Worm (Caenorhabditis elegans): ENCODE data around the gene pxl-1.

Gene pxl-1

DNA sequence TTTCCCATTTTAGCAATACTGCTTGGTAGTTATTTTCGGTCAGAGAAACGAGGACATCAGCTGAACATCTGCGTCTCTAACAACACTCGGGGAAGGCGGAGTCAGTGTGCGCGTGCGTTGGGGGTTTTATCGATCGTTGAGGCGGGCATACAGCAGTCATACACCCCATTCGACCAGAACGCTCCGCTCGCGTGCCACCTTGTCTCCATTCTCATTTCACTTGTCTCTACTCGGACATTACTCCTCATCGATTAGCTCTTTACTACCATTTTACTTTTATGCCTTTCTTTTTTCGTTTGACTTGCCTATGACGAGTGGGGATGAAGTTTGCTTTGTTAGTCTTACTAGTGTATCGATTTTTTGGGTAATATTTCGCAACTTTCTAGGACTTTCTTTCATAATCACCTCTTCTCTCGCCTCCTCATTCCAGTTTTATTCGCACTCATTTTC, 44.7 kb upstream of the pxl-1 start (continued):
- peak; percentile 66 for TF ChIP-seq attf-5 (GFP tag; optimal IDR thresholded peaks at IDR 0.05)
- no peak for TF ChIP-seq F57A8.1 (GFP tag; optimal IDR thresholded peaks at IDR 0.05)
- TF ChIP-seq Y53G8AR.9 (GFP tag; conservative IDR thresholded peaks at IDR 0.05): peak; percentile 80
- TF ChIP-seq bed-2 (GFP tag; IDR thresholded peaks at IDR 0.05): no peak
- TF ChIP-seq lag-1 (GFP tag; IDR thresholded peaks at IDR 0.05): no peak
- peak; percentile 30 for TF ChIP-seq F52B5.7 (tag; optimal IDR thresholded peaks at IDR 0.05)
- TF ChIP-seq tlf-1 (GFP tag; optimal IDR thresholded peaks at IDR 0.05): peak; percentile 47
- TF ChIP-seq him-1 (tag; optimal IDR thresholded peaks at IDR 0.05): no peak
- TF ChIP-seq xnd-1 (tag; optimal IDR thresholded peaks at IDR 0.05): no peak
- TF ChIP-seq ztf-6 (GFP tag; IDR thresholded peaks at IDR 0.05): no peak
- no peak for TF ChIP-seq let-607 (tag; optimal IDR thresholded peaks at IDR 0.05)
- no peak for TF ChIP-seq athp-1 (tag; optimal IDR thresholded peaks at IDR 0.05)
- no peak for TF ChIP-seq mel-28 (tag; optimal IDR thresholded peaks at IDR 0.05; ENCODE audit: borderline replicate concordance)
- no peak for TF ChIP-seq aptf-2 (GFP tag; conservative IDR thresholded peaks at IDR 0.05)
- no peak for TF ChIP-seq F49E8.2 (tag; optimal IDR thresholded peaks at IDR 0.05; ENCODE audit: insufficient read depth)
- peak; percentile 62 for TF ChIP-seq nhr-27 (tag; optimal IDR thresholded peaks at IDR 0.05)
- TF ChIP-seq lin-54 (GFP tag; optimal IDR thresholded peaks at IDR 0.05): peak; percentile 20
- TF ChIP-seq pbrm-1 (GFP tag; IDR thresholded peaks at IDR 0.05): peak; percentile 71
- TF ChIP-seq nfya-1 (tag; optimal IDR thresholded peaks at IDR 0.05; ENCODE audit: borderline replicate concordance, insufficient read depth): no peak
- TF ChIP-seq mes-4 (tag; optimal IDR thresholded peaks at IDR 0.05): no peak
- no peak; the same call in 1 of the 2 replicates for TF ChIP-seq egrh-3 (GFP tag; IDR thresholded peaks at IDR 0.05)
- TF ChIP-seq let-526 (GFP tag; IDR thresholded peaks at IDR 0.05): peak; percentile 60; the same call in 1 of the 2 replicates
- peak; percentile 22; the same call in 1 of the 2 replicates for TF ChIP-seq ceh-40 (GFP tag; IDR thresholded peaks at IDR 0.05)
- TF ChIP-seq D2030.7 (GFP tag; IDR thresholded peaks at IDR 0.05): no peak
- no peak for TF ChIP-seq B0035.1 (tag; optimal IDR thresholded peaks at IDR 0.05)
- TF ChIP-seq ztf-3 (GFP tag; optimal IDR thresholded peaks at IDR 0.05): peak; percentile 1
- no peak for TF ChIP-seq unc-62 (GFP tag; optimal IDR thresholded peaks at IDR 0.05)
- no peak for TF ChIP-seq madf-8 (GFP tag; conservative IDR thresholded peaks at IDR 0.05)
- peak; percentile 38; the same call in 1 of the 2 replicates for TF ChIP-seq F33H1.4 (GFP tag; IDR thresholded peaks at IDR 0.05)
- peak; percentile 24 for TF ChIP-seq madf-3 (GFP tag; IDR thresholded peaks at IDR 0.05)
- peak; percentile 13 for TF ChIP-seq T07F8.4 (tag; optimal IDR thresholded peaks at IDR 0.05)
- no peak for TF ChIP-seq egl-18 (GFP tag; IDR thresholded peaks at IDR 0.05)
- TF ChIP-seq snpc-4 (GFP tag; optimal IDR thresholded peaks at IDR 0.05): no peak
- TF ChIP-seq snpc-4 (tag; optimal IDR thresholded peaks at IDR 0.05): peak in 3 of 4 experiments; percentile 2 to 33 (median 16)
- no peak for TF ChIP-seq hlh-26 (GFP tag; conservative IDR thresholded peaks at IDR 0.05)
- TF ChIP-seq nhr-80 (tag; optimal IDR thresholded peaks at IDR 0.05): peak; percentile 58
- TF ChIP-seq Y56A3A.18 (GFP tag; IDR thresholded peaks at IDR 0.05): no peak
- TF ChIP-seq B0261.1 (tag; optimal IDR thresholded peaks at IDR 0.05): no peak
- TF ChIP-seq lin-35 (GFP tag; optimal IDR thresholded peaks at IDR 0.05): peak in 1 of 3 experiments; percentile 24
- TF ChIP-seq F10E7.11 (tag; optimal IDR thresholded peaks at IDR 0.05): no peak
- 0 out of 2 replicates have a peak, but pooled peaks have one; percentile 60 for TF ChIP-seq lin-26 (GFP tag; IDR thresholded peaks at IDR 0.05)
- no peak for TF ChIP-seq gei-17 (GFP tag; optimal IDR thresholded peaks at IDR 0.05)
- TF ChIP-seq T26A5.8 (tag; optimal IDR thresholded peaks at IDR 0.05): no peak
- TF ChIP-seq Y67H2A.10 (GFP tag; conservative IDR thresholded peaks at IDR 0.05): no peak
- TF ChIP-seq tbp1 (GFP tag; optimal IDR thresholded peaks at IDR 0.05): peak; percentile 9
- no peak for TF ChIP-seq efl-1 (GFP tag; optimal IDR thresholded peaks at IDR 0.05)
- no peak for TF ChIP-seq nhr-120 (GFP tag; IDR thresholded peaks at IDR 0.05)
- TF ChIP-seq B0019.2 (GFP tag; conservative IDR thresholded peaks at IDR 0.05): no peak
- TF ChIP-seq C17E4.6 (GFP tag; IDR thresholded peaks at IDR 0.05): no peak

Data from whole organism, young adult.